Fruit fly (Drosophila melanogaster): ENCODE results near the gene CtsB.
A peak's percentile ranks its signal among the peaks of the same experiment; 100 is the strongest.

Gene CtsB

dm6 chrX:13800680-13801079 is 18.7 kb upstream of the CtsB start:
- TF ChIP-seq h (GFP tag; optimal IDR thresholded peaks at IDR 0.05) (peak; percentile 5), foxo (GFP tag; optimal IDR thresholded peaks at IDR 0.05) (peak in 1 of 2 experiments; percentile 33), pan (optimal IDR thresholded peaks at IDR 0.05) (no peak), fru (GFP tag; optimal IDR thresholded peaks at IDR 0.05) (peak; percentile 17), dsf (GFP tag; optimal IDR thresholded peaks at IDR 0.05; ENCODE audit: borderline replicate concordance) (no peak)

- TF ChIP-seq usp (GFP tag; optimal IDR thresholded peaks at IDR 0.05) (no peak), h (GFP tag; optimal IDR thresholded peaks at IDR 0.05) (no peak), Hr78 (GFP tag; optimal IDR thresholded peaks at IDR 0.05) (no peak), Vsx2 (GFP tag; optimal IDR thresholded peaks at IDR 0.05; ENCODE audit: partially characterized antibody) (no peak), sage (GFP tag; optimal IDR thresholded peaks at IDR 0.05) (no peak), pan (optimal IDR thresholded peaks at IDR 0.05) (no peak), rgr (GFP tag; optimal IDR thresholded peaks at IDR 0.05) (no peak), OdsH (GFP tag; optimal IDR thresholded peaks at IDR 0.05) (no peak), br (GFP tag; optimal IDR thresholded peaks at IDR 0.05) (no peak), Dfd (GFP tag; optimal IDR thresholded peaks at IDR 0.05) (no peak), tai (GFP tag; optimal IDR thresholded peaks at IDR 0.05) (no peak)
Measured at dm6 chrX:13797538-13797937, 15.6 kb upstream of the CtsB start, which contains the start of gene CG10996. TSS of gene CG10996 (minus strand) at chrX:13797638.

- no peak for TF ChIP-seq Hr78 (GFP tag; optimal IDR thresholded peaks at IDR 0.05)
- no peak for TF ChIP-seq brk (GFP tag; optimal IDR thresholded peaks at IDR 0.05)
- TF ChIP-seq Abd-B (GFP tag; optimal IDR thresholded peaks at IDR 0.05), result no peak
- no peak for TF ChIP-seq Rel (GFP tag; optimal IDR thresholded peaks at IDR 0.05)
- TF ChIP-seq Rel (tag; optimal IDR thresholded peaks at IDR 0.05), result no peak
- no peak for TF ChIP-seq Dif (GFP tag; optimal IDR thresholded peaks at IDR 0.05; ENCODE audit: partially characterized antibody)
- no peak for TF ChIP-seq psq (GFP tag; optimal IDR thresholded peaks at IDR 0.05)
- no peak for TF ChIP-seq jim (GFP tag; optimal IDR thresholded peaks at IDR 0.05)
- TF ChIP-seq CG9705 (GFP tag; optimal IDR thresholded peaks at IDR 0.05), result no peak
- TF ChIP-seq HLH106 (tag; optimal IDR thresholded peaks at IDR 0.05), result no peak
- no peak for TF ChIP-seq Jra (GFP tag; optimal IDR thresholded peaks at IDR 0.05)
- no peak for TF ChIP-seq fru (GFP tag; optimal IDR thresholded peaks at IDR 0.05)
- TF ChIP-seq Dfd (GFP tag; optimal IDR thresholded peaks at IDR 0.05), result no peak
- TF ChIP-seq br (GFP tag; optimal IDR thresholded peaks at IDR 0.05), result no peak
- TF ChIP-seq sage (GFP tag; optimal IDR thresholded peaks at IDR 0.05), result no peak
- no peak for TF ChIP-seq foxo (GFP tag; optimal IDR thresholded peaks at IDR 0.05)
Measured at dm6 chrX:13792463-13792862, 10.5 kb upstream of the CtsB start.

DNA sequence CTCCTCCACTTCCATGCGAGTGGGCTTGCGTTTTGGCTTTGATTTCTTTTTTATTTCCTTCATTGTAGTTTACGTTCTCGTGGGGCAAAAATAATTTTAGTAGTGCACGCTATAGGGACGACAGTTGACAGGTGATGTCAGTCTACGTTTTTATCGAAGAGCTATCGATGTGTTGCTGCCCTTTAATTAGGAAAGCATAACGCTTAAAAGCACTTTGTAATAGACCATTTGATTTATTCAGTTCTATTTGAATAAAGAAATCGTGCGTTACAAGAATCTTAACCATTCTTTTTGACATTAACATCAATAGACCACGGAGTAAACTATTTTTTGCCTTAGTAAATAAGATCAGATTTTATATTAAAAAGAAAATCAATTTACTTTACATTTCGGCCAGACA is 9.0 kb upstream of the CtsB start, which contains the start of gene CG10993:
Gene CG10993, minus strand, starts transcription at position 101 of the 400 bp plus-strand sequence.
- TF ChIP-seq Hr78 (GFP tag; optimal IDR thresholded peaks at IDR 0.05) (no peak), Abd-B (GFP tag; optimal IDR thresholded peaks at IDR 0.05) (no peak), dmrt93B (GFP tag; optimal IDR thresholded peaks at IDR 0.05) (no peak), psq (GFP tag; optimal IDR thresholded peaks at IDR 0.05) (no peak), h (GFP tag; optimal IDR thresholded peaks at IDR 0.05) (no peak), N (GFP tag; optimal IDR thresholded peaks at IDR 0.05) (no peak), rgr (GFP tag; optimal IDR thresholded peaks at IDR 0.05) (no peak), CG9705 (GFP tag; optimal IDR thresholded peaks at IDR 0.05) (no peak), dl (GFP tag; optimal IDR thresholded peaks at IDR 0.05; ENCODE audit: insufficient read depth in 1 of 2, partially characterized antibody in 2 of 2) (no peak), dsf (GFP tag; optimal IDR thresholded peaks at IDR 0.05; ENCODE audit: borderline replicate concordance) (no peak), foxo (GFP tag; optimal IDR thresholded peaks at IDR 0.05) (no peak), Vsx2 (GFP tag; optimal IDR thresholded peaks at IDR 0.05; ENCODE audit: partially characterized antibody) (no peak), CG32264 (GFP tag; optimal IDR thresholded peaks at IDR 0.05) (no peak), brk (GFP tag; optimal IDR thresholded peaks at IDR 0.05) (no peak), lola (GFP tag; optimal IDR thresholded peaks at IDR 0.05) (no peak), Jra (GFP tag; optimal IDR thresholded peaks at IDR 0.05) (no peak), Hr83 (GFP tag; optimal IDR thresholded peaks at IDR 0.05; ENCODE audit: poor library complexity, severe bottlenecking) (no peak)

DNA sequence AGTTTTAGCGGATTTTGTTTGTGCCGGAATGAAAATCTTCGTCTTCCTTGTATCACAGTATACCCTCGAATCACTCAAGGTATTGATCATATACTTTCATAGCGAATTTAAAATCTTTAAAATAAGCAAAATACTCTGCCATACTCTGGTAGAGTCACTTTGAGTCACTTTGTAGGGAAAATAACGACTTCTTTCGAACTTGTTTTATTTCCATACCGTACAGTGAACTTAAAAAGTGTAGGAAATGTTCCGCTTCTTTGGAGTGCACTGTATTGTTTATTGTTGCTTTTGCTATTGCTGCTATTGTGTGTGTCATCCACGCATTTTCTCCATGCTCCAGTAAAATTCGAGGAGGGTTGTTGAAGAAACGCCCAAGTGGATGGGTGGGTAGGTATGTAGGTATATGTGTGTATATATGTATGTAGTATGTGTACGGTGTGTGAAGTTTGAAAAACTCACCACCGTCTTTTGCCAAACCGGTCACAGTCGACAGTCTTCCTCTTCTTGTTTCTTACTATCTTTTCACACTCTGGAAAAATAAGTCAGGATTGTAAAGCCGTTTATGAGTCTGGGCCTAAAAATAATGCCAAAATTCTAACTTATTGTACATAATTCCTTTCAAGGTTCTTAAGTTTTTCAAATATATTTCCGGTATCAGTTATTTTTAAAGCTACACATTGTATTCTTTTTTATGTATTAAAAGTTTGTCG is 7.2 kb upstream of the CtsB start:
- TF ChIP-seq rgr (GFP tag; optimal IDR thresholded peaks at IDR 0.05), result peak; percentile 2
- TF ChIP-seq jim (GFP tag; optimal IDR thresholded peaks at IDR 0.05), result no peak
- peak in 1 of 2 experiments; percentile 3 for TF ChIP-seq foxo (GFP tag; optimal IDR thresholded peaks at IDR 0.05)
- TF ChIP-seq ey (GFP tag; optimal IDR thresholded peaks at IDR 0.05), result peak; percentile 9

Measured in whole organism, wandering third instar larva.